Fruit fly (Drosophila melanogaster) Kc167 (cell line): ENCODE measurements around the gene scf.

Experiments used
- Myc ChIP-seq: fragments of >200 bp; optimal IDR thresholded peaks from 2 replicates; lab custom pipeline; 2017; ENCODE audit warnings: missing external identifiers
- psq ChIP-seq: fragments of >200 bp; optimal IDR thresholded peaks from 2 replicates; lab custom pipeline; 2017; ENCODE audit warnings: missing external identifiers
- ttk ChIP-seq: sonication (Bioruptor generic); optimal IDR thresholded peaks from 2 replicates; lab custom pipeline; 2017; ENCODE audit warnings: missing external identifiers

DNA sequence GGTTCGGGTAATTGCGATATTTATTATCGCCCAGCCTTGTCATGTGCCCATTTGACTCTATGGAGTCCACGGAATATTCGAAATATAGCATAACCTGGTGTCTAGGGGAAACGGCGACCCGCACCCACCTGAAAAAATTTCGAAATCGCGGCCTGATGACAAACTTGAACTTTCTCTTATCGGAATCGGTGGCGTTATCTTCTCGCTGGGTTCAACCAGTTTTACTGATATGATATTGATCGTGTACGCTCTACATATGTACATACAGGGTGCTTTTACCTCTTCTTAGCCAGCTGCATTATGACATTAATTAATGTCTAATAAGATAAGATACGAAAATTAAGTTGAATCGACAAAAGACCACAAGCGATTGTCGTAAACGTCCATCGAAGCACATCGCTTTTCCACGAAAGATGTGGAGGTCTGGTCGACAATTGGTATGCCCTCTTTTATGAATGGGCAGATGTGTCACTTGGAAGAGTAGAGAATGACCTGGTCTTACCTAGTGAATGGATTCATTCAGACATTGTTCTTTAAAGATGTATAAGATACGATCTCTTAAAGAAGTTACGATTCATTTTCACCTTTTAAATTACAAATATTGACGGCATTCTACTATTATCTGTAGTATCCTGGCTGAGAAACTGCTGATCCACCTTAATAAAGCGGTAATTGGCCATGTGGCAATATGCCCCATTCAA, 21.9 kb downstream of the scf start:
- TF ChIP-seq ttk = no peak
- no peak for TF ChIP-seq Myc (lab: Kevin White, UChicago)
- TF ChIP-seq psq (lab: Kevin White, UChicago) = no peak
